Worm (Caenorhabditis elegans): Measurements from ENCODE around the gene Y48C3A.14.

DNA sequence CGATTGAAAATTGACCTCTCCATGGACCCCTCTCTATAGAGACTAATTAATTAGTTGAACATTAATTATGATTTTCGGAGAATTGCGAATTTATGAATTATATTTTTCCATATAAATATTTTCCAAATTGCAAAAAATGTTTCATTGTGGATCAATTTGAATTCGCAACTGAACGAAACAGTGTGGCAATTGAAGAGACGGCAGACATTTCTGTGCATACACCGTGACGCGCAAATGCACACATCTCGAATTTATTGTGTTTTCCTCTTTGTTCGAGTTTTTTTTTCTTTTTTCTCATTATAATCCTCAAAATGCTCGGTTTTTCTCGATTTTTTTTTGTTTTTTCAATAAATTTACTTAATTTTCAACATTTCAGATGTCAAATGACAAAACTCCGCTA is 20.3 kb upstream of the Y48C3A.14 start, which contains the start of gene Y48C3A.20:
- TF ChIP-seq unc-62 (GFP tag; optimal IDR thresholded peaks at IDR 0.05) (no peak), nhr-11 (tag; optimal IDR thresholded peaks at IDR 0.05) (no peak), tlp-1 (tag; optimal IDR thresholded peaks at IDR 0.05) (no peak), aly-2 (tag; optimal IDR thresholded peaks at IDR 0.05) (no peak), lin-39 (tag; optimal IDR thresholded peaks at IDR 0.05) (peak; percentile 43), ama-1 (optimal IDR thresholded peaks at IDR 0.05) (no peak), ceh-88 (GFP tag; IDR thresholded peaks at IDR 0.05) (peak; percentile 54), ztf-11 (tag; optimal IDR thresholded peaks at IDR 0.05) (peak in 1 of 2 experiments; percentile 13)

All from whole organism, L1 larva.